Worm (Caenorhabditis elegans) whole organism, late embryonic: Measurements from ENCODE around the gene ent-1.
A peak's percentile ranks its signal among the peaks of the same experiment; 100 is the strongest.

Source experiments
- C38D4.7 ChIP-seq: fragments of 200-800 bp; sonication (Bioruptor generic); optimal IDR thresholded peaks from 2 replicates; lab custom pipeline; 2018; ENCODE audit warnings: mild to moderate bottlenecking, missing genetic modification characterization, moderate library complexity, missing compliant biosample characterization
- F13H6.1 ChIP-seq: sonication (generic microtip); optimal IDR thresholded peaks from 2 replicates; lab custom pipeline; 2016; ENCODE audit warnings: missing genetic modification characterization, missing compliant biosample characterization
- K09A11.1 ChIP-seq: sonication (generic microtip); optimal IDR thresholded peaks from 2 replicates; lab custom pipeline; 2017; ENCODE audit warnings: antibody characterized with exemption, mild to moderate bottlenecking, missing genetic modification characterization, missing compliant biosample characterization; ENCODE audit not compliant: insufficient read depth
- ama-1 ChIP-seq: fragments of 150-350 bp; optimal IDR thresholded peaks from 2 replicates; lab custom pipeline; 2014
- ceh-14 ChIP-seq: sonication (generic microtip); optimal IDR thresholded peaks from 2 replicates; lab custom pipeline; 2016; ENCODE audit warnings: missing genotype, missing genetic modification characterization, missing compliant biosample characterization
- ceh-24 ChIP-seq: sonication (generic microtip); optimal IDR thresholded peaks from 2 replicates; lab custom pipeline; 2016; ENCODE audit warnings: mild to moderate bottlenecking, missing genetic modification characterization, missing compliant biosample characterization
- ceh-31 ChIP-seq: sonication (generic microtip); optimal IDR thresholded peaks from 2 replicates; lab custom pipeline; 2016; ENCODE audit warnings: missing genetic modification characterization, missing compliant biosample characterization
- ceh-45 ChIP-seq: fragments of 200-800 bp; sonication (Bioruptor generic); IDR thresholded peaks from 2 replicates; pipeline ENCODE4 v1.3.6; 2022; ENCODE audit warnings: missing genetic modification reagents, missing genetic modification characterization, missing compliant biosample characterization
- ceh-48 ChIP-seq: sonication (generic microtip); optimal IDR thresholded peaks from 2 replicates; lab custom pipeline; 2016; ENCODE audit warnings: missing genetic modification characterization, inconsistent platforms, missing compliant biosample characterization
- ceh-6 ChIP-seq: fragments of 200-800 bp; sonication (Bioruptor generic); optimal IDR thresholded peaks from 2 replicates; lab custom pipeline; 2018; ENCODE audit warnings: mild to moderate bottlenecking, missing genetic modification characterization, missing compliant biosample characterization
- che-1 ChIP-seq: sonication (generic microtip); optimal IDR thresholded peaks from 2 replicates; lab custom pipeline; 2016; ENCODE audit warnings: mild to moderate bottlenecking, missing genetic modification characterization, missing compliant biosample characterization
- dve-1 ChIP-seq: sonication (generic microtip); optimal IDR thresholded peaks from 2 replicates; lab custom pipeline; 2017; ENCODE audit warnings: antibody characterized with exemption, mild to moderate bottlenecking, missing genetic modification characterization, missing compliant biosample characterization
- elt-2 ChIP-seq: sonication (generic microtip); optimal IDR thresholded peaks from 2 replicates; lab custom pipeline; 2016; ENCODE audit warnings: missing genetic modification reagents, missing genetic modification characterization, missing compliant biosample characterization
- ets-4 ChIP-seq: sonication (generic microtip); optimal IDR thresholded peaks from 2 replicates; lab custom pipeline; 2016; ENCODE audit warnings: missing genetic modification characterization, missing compliant biosample characterization
- fkh-10 ChIP-seq: fragments of 150-350 bp; optimal IDR thresholded peaks from 2 replicates; lab custom pipeline; 2014; ENCODE audit warnings: missing biosample characterization, missing genetic modification reagents, missing genetic modification characterization
- fkh-6 ChIP-seq: sonication (generic microtip); optimal IDR thresholded peaks from 2 replicates; lab custom pipeline; 2016; ENCODE audit warnings: missing genetic modification characterization, missing compliant biosample characterization
- hlh-15 ChIP-seq: sonication (generic microtip); optimal IDR thresholded peaks from 2 replicates; lab custom pipeline; 2016; ENCODE audit warnings: missing genetic modification characterization, missing compliant biosample characterization
- hlh-30 ChIP-seq: sonication (generic microtip); optimal IDR thresholded peaks from 2 replicates; lab custom pipeline; 2017; ENCODE audit warnings: antibody characterized with exemption, missing genetic modification characterization, missing compliant biosample characterization; ENCODE audit not compliant: insufficient read depth
- hlh-8 ChIP-seq: sonication (generic microtip); optimal IDR thresholded peaks from 2 replicates; lab custom pipeline; 2016; ENCODE audit warnings: missing genotype, missing genetic modification characterization, missing compliant biosample characterization
- lim-6 ChIP-seq: sonication (generic microtip); optimal IDR thresholded peaks from 2 replicates; lab custom pipeline; 2016; ENCODE audit warnings: missing genetic modification characterization, missing compliant biosample characterization
- madf-2 ChIP-seq: sonication (generic microtip); optimal IDR thresholded peaks from 2 replicates; lab custom pipeline; 2017; ENCODE audit warnings: missing genetic modification characterization, missing compliant biosample characterization
- mec-3 ChIP-seq: sonication (generic microtip); optimal IDR thresholded peaks from 2 replicates; lab custom pipeline; 2016; ENCODE audit warnings: borderline replicate concordance, missing genetic modification characterization, missing compliant biosample characterization
- nhr-232 ChIP-seq: sonication (generic microtip); optimal IDR thresholded peaks from 2 replicates; lab custom pipeline; 2016; ENCODE audit warnings: missing genetic modification characterization, missing compliant biosample characterization
- odd-2 ChIP-seq: sonication (generic microtip); optimal IDR thresholded peaks from 2 replicates; lab custom pipeline; 2017; ENCODE audit warnings: antibody characterized with exemption, mild to moderate bottlenecking, missing genetic modification characterization, missing compliant biosample characterization
- pag-3 ChIP-seq: sonication (generic microtip); optimal IDR thresholded peaks from 2 replicates; lab custom pipeline; 2016; ENCODE audit warnings: missing compliant biosample characterization, missing genetic modification characterization, borderline replicate concordance
- pax-1 ChIP-seq: fragments of 150-350 bp; optimal IDR thresholded peaks from 2 replicates; lab custom pipeline; 2014; ENCODE audit warnings: missing biosample characterization, missing genetic modification characterization
- pha-2 ChIP-seq: sonication (generic microtip); optimal IDR thresholded peaks from 2 replicates; lab custom pipeline; 2017; ENCODE audit warnings: mild to moderate bottlenecking, missing genetic modification characterization, missing compliant biosample characterization
- pqm-1 ChIP-seq: sonication (generic microtip); optimal IDR thresholded peaks from 2 replicates; lab custom pipeline; 2016; ENCODE audit warnings: missing genetic modification characterization, missing compliant biosample characterization
- sdc-2 ChIP-seq: sonication (generic microtip); optimal IDR thresholded peaks from 2 replicates; lab custom pipeline; 2016; ENCODE audit warnings: missing genotype, missing genetic modification characterization, missing compliant biosample characterization
- sox-2 ChIP-seq: fragments of 200-800 bp; sonication (Bioruptor generic); IDR thresholded peaks from 2 replicates; pipeline ENCODE4 v1.3.6; 2022; ENCODE audit warnings: missing genetic modification reagents, missing genetic modification characterization, missing compliant biosample characterization
- sox-4 ChIP-seq: sonication (generic microtip); optimal IDR thresholded peaks from 2 replicates; lab custom pipeline; 2017; ENCODE audit warnings: mild to moderate bottlenecking, missing genetic modification characterization, inconsistent platforms, missing compliant biosample characterization
- ttx-3 ChIP-seq: sonication (generic microtip); optimal IDR thresholded peaks from 2 replicates; lab custom pipeline; 2016; ENCODE audit warnings: missing genetic modification reagents, missing genetic modification characterization, missing compliant biosample characterization
- unc-3 ChIP-seq, 2 experiments: fragments of 200-800 bp in 1 of 2; sonication (Bioruptor generic) in 1 of 2; sonication (generic microtip) in 1 of 2; conservative IDR thresholded peaks in 1 of 2; optimal IDR thresholded peaks in 1 of 2; 2 replicates each; pipeline versions ENCODE4 v1.3.6 to Lab custom; 2016 to 2022; ENCODE audit warnings: missing compliant biosample characterization in 2 of 2, missing genetic modification characterization in 2 of 2, missing genetic modification reagents in 1 of 2
- unc-86 ChIP-seq: sonication (generic microtip); optimal IDR thresholded peaks from 2 replicates; lab custom pipeline; 2016; ENCODE audit warnings: missing genetic modification characterization, missing compliant biosample characterization

Gene ent-1

ce11 chrIV:11700752-11701151 is 45.5 kb upstream of the ent-1 start, which contains the start of gene dpy-20:
Gene dpy-20 (minus strand): TSS chrIV:11700852.
- no peak for TF ChIP-seq ceh-24 (tag; lab: Kevin White, UChicago)
- no peak for TF ChIP-seq lim-6
- no peak for TF ChIP-seq ceh-31 (tag; lab: Kevin White, UChicago)
- TF ChIP-seq sdc-2 (tag; lab: Kevin White, UChicago) = no peak
- TF ChIP-seq mec-3 (tag; lab: Kevin White, UChicago) = no peak

- no peak for TF ChIP-seq hlh-15
- TF ChIP-seq ceh-6 (GFP tag; lab: Kevin White, UChicago) = no peak
- no peak for TF ChIP-seq ets-4 (tag; lab: Kevin White, UChicago)
- no peak for TF ChIP-seq ama-1 (lab: Kevin White, UChicago)
- TF ChIP-seq fkh-10 = no peak
- no peak for TF ChIP-seq mec-3 (tag; lab: Kevin White, UChicago)
- no peak for TF ChIP-seq madf-2 (tag; lab: Kevin White, UChicago)
- no peak for TF ChIP-seq ttx-3
- TF ChIP-seq F13H6.1 (tag; lab: Kevin White, UChicago) = no peak
- TF ChIP-seq K09A11.1 (tag; lab: Kevin White, UChicago) = no peak
- TF ChIP-seq nhr-232 = no peak
- TF ChIP-seq hlh-8 (tag; lab: Kevin White, UChicago) = no peak
Observed at ce11 chrIV:11700100-11700499, 44.8 kb upstream of the ent-1 start.

- TF ChIP-seq ceh-45 (GFP tag; lab: Robert Waterston, UW) = no peak
- no peak for TF ChIP-seq K09A11.1 (tag; lab: Kevin White, UChicago)
- no peak for TF ChIP-seq unc-3 (GFP tag; conservative IDR thresholded peaks at IDR 0.05; lab: Robert Waterston, UW)
- no peak for TF ChIP-seq unc-3 (tag; optimal IDR thresholded peaks at IDR 0.05; lab: Kevin White, UChicago)
- TF ChIP-seq ets-4 (tag; lab: Kevin White, UChicago) = no peak
- TF ChIP-seq elt-2 (tag; lab: Kevin White, UChicago) = no peak
- no peak for TF ChIP-seq unc-86 (tag; lab: Kevin White, UChicago)
- no peak for TF ChIP-seq sox-2 (GFP tag; lab: Robert Waterston, UW)
- TF ChIP-seq pqm-1 (tag; lab: Kevin White, UChicago) = no peak
- no peak for TF ChIP-seq fkh-6 (tag; lab: Kevin White, UChicago)
- TF ChIP-seq ceh-14 (tag; lab: Kevin White, UChicago) = no peak
Observed at ce11 chrIV:11697514-11697913, 42.2 kb upstream of the ent-1 start.

ce11 chrIV:11695634-11696033 is 40.4 kb upstream of the ent-1 start:
- TF ChIP-seq hlh-15 = no peak
- no peak for TF ChIP-seq pag-3
- TF ChIP-seq hlh-30 (tag; lab: Kevin White, UChicago) = no peak
- no peak for TF ChIP-seq ets-4 (tag; lab: Kevin White, UChicago)
- no peak for TF ChIP-seq pax-1 (tag; lab: Kevin White, UChicago)
- no peak for TF ChIP-seq elt-2 (tag; lab: Kevin White, UChicago)
- TF ChIP-seq F13H6.1 (tag; lab: Kevin White, UChicago) = no peak
- no peak for TF ChIP-seq pha-2 (tag; lab: Kevin White, UChicago)
- no peak for TF ChIP-seq odd-2 (tag; lab: Kevin White, UChicago)
- no peak for TF ChIP-seq K09A11.1 (tag; lab: Kevin White, UChicago)
- no peak for TF ChIP-seq sox-4
- no peak for TF ChIP-seq mec-3 (tag; lab: Kevin White, UChicago)
- TF ChIP-seq C38D4.7 (GFP tag; lab: Kevin White, UChicago) = no peak
- TF ChIP-seq dve-1 = no peak
- no peak for TF ChIP-seq che-1 (tag; lab: Kevin White, UChicago)

ce11 chrIV:11694143-11694542 is 38.9 kb upstream of the ent-1 start, which contains the start of gene ZK792.7:
Gene ZK792.7 (plus strand): TSS chrIV:11694443.
- peak; percentile 68 for TF ChIP-seq ceh-48 (tag; lab: Kevin White, UChicago)
- TF ChIP-seq C38D4.7 (GFP tag; lab: Kevin White, UChicago) = no peak
- TF ChIP-seq, all 69 proteins: peak for 1
